Worm (Caenorhabditis elegans) whole organism, L1 larva: Measurements from ENCODE around the gene T10D4.1.
"Not testable (repeated sequence)": the region's sequence is repeated elsewhere in the genome, so short reads cannot be mapped to it uniquely, and the experiment has no call there.

Source experiments
- ama-1 ChIP-seq: fragments of 150-350 bp; optimal IDR thresholded peaks from 2 replicates; lab custom pipeline; 2014
- ces-1 ChIP-seq: fragments of 150-350 bp; optimal IDR thresholded peaks from 2 replicates; lab custom pipeline; 2014; ENCODE audit warnings: missing biosample characterization, missing genetic modification reagents, missing genetic modification characterization
- lin-13 ChIP-seq: fragments of 150-350 bp; optimal IDR thresholded peaks from 2 replicates; lab custom pipeline; 2014; ENCODE audit warnings: missing biosample characterization, missing genetic modification reagents, missing genetic modification characterization
- tbx-2 ChIP-seq: sonication (generic microtip); optimal IDR thresholded peaks from 2 replicates; lab custom pipeline; 2016; ENCODE audit warnings: missing genetic modification characterization, missing compliant biosample characterization
- unc-62 ChIP-seq: fragments of 150-350 bp; optimal IDR thresholded peaks from 2 replicates; lab custom pipeline; 2014; ENCODE audit warnings: missing biosample characterization, missing genetic modification reagents, missing genetic modification characterization

DNA sequence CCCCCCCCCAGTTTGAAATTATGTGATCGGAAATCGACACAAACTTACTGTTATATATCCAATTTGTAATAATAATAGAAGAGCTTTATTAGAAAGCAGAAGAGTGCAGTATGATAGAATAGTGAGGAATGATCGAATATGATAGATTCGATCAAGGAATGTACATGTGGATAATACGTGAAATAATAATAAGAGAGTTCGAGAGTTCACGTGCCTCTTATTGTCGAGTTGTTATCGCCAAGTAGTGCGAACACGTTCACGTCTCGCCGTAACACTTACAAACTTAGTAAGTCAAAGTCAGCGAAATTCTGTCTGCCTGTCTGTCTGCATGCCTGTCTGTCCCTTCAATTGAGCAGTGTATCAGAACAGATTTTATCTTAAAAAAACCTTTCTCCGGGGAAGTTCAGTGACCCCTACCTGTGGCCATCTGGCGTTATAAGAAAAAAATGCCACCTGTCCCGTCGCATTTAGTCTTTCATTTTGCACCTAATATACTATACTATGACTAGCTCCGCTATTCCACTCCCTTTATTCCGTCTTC, 33.4 kb downstream of the T10D4.1 start, which contains the start of the genes Y27F2A.6 and Y27F2A.8:
- TF ChIP-seq ama-1 (lab: Kevin White, UChicago); unc-62 (GFP tag; lab: Kevin White, UChicago); lin-13; tbx-2 (tag; lab: Kevin White, UChicago); ces-1: not testable (repeated sequence)
